Worm (Caenorhabditis elegans) whole organism, L4 larva: ENCODE data around the gene srv-13.

Experiments used
- F37D6.2 ChIP-seq: sonication (generic microtip); optimal IDR thresholded peaks from 2 replicates; lab custom pipeline; 2016; ENCODE audit warnings: mild to moderate bottlenecking, missing genetic modification characterization, missing compliant biosample characterization
- Y48G9A.11 ChIP-seq: fragments of 200-800 bp; sonication (Bioruptor generic); IDR thresholded peaks from 2 replicates; pipeline ENCODE4 v1.3.6; 2022; ENCODE audit warnings: missing genetic modification reagents, missing genetic modification characterization, missing compliant biosample characterization
- ctbp-1 ChIP-seq: fragments of 200-800 bp; sonication (Bioruptor generic); IDR thresholded peaks from 2 replicates; pipeline ENCODE4 v1.3.6; 2022; ENCODE audit warnings: missing genetic modification reagents, missing genetic modification characterization, missing compliant biosample characterization
- dmd-6 ChIP-seq: fragments of 200-800 bp; sonication (Bioruptor generic); IDR thresholded peaks from 2 replicates; pipeline ENCODE4 v1.3.6; 2022; ENCODE audit warnings: missing genetic modification reagents, missing genetic modification characterization, missing compliant biosample characterization
- fkh-10 ChIP-seq: fragments of 150-350 bp; optimal IDR thresholded peaks from 2 replicates; lab custom pipeline; 2014; ENCODE audit warnings: missing biosample characterization, missing genetic modification reagents, missing genetic modification characterization
- fos-1 ChIP-seq: fragments of 150-350 bp; optimal IDR thresholded peaks from 2 replicates; lab custom pipeline; 2014; ENCODE audit warnings: missing biosample characterization, missing genetic modification characterization
- gei-8 ChIP-seq: fragments of 200-800 bp; sonication (Bioruptor generic); optimal IDR thresholded peaks from 2 replicates; lab custom pipeline; 2018; ENCODE audit warnings: mild to moderate bottlenecking, missing genetic modification characterization, missing compliant biosample characterization
- lin-13 ChIP-seq: fragments of 150-350 bp; optimal IDR thresholded peaks from 2 replicates; lab custom pipeline; 2014; ENCODE audit warnings: missing biosample characterization, missing genetic modification reagents, missing genetic modification characterization
- mdl-1 ChIP-seq, 2 experiments: fragments of 150-350 bp in 1 of 2; sonication (generic microtip) in 1 of 2; optimal IDR thresholded peaks; 2 replicates each; lab custom pipeline; 2014 to 2017; ENCODE audit warnings: missing biosample characterization in 2 of 2, missing genetic modification characterization in 2 of 2
- nhr-102 ChIP-seq: sonication (generic microtip); optimal IDR thresholded peaks from 2 replicates; lab custom pipeline; 2016; ENCODE audit warnings: mild to moderate bottlenecking, missing genetic modification characterization, moderate library complexity, missing compliant biosample characterization
- nhr-25 ChIP-seq: sonication (generic microtip); optimal IDR thresholded peaks from 2 replicates; lab custom pipeline; 2017; ENCODE audit warnings: missing genetic modification characterization, mild to moderate bottlenecking, missing compliant biosample characterization, antibody characterized with exemption, moderate library complexity, borderline replicate concordance; ENCODE audit not compliant: insufficient read depth
- nhr-77 ChIP-seq: fragments of 150-350 bp; optimal IDR thresholded peaks from 2 replicates; lab custom pipeline; 2014; ENCODE audit warnings: missing biosample characterization, missing genetic modification characterization
- snpc-4 ChIP-seq: fragments of 150-350 bp; optimal IDR thresholded peaks from 2 replicates; lab custom pipeline; 2014; ENCODE audit warnings: missing biosample characterization, missing genetic modification characterization
- unc-130 ChIP-seq: sonication (generic microtip); optimal IDR thresholded peaks from 2 replicates; lab custom pipeline; 2016; ENCODE audit warnings: missing genetic modification reagents, missing genetic modification characterization, missing compliant biosample characterization

DNA sequence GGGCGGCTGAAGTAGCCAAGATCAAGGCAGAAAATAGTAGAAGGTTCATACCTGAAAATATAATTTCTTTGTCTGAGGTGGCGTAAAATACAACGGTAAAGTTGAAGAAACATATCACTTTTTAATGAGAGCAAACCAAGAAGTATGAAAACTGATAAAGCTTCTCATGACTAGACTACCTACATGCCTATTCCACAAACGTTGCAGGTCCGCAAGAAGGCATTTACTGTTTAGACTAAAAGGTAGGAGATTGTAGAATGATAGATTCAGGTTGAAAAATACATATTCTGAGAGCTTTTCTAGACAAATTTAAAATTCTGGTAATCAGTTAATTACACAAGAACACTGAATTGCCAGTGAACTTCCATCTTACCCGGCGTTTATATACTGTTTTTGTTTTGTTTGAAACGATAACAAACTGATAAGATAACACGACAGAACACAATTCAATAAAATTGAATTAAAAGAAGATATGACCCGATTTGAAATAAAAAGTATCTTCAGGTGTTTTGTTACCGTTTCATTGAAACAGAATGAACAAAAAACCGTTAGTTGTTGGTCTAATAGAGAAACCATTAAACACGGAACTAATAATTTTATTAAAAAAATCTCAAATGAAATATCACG is 21.2 kb downstream of the srv-13 start, which contains the start of gene acp-6:
- TF ChIP-seq F37D6.2 (no peak), unc-130 (GFP tag; lab: Kevin White, UChicago) (no peak), lin-13 (no peak), fkh-10 (GFP tag; lab: Kevin White, UChicago) (no peak), ctbp-1 (GFP tag; lab: Robert Waterston, UW) (no peak), mdl-1 (tag; optimal IDR thresholded peaks at IDR 0.05; lab: Kevin White, UChicago) (no peak), gei-8 (GFP tag; lab: Kevin White, UChicago) (no peak), nhr-77 (tag; lab: Kevin White, UChicago) (no peak), nhr-25 (tag; lab: Kevin White, UChicago) (no peak), dmd-6 (GFP tag; lab: Robert Waterston, UW) (no peak), Y48G9A.11 (GFP tag; lab: Robert Waterston, UW) (no peak), fos-1 (tag; lab: Kevin White, UChicago) (no peak), nhr-102 (no peak), snpc-4 (tag; lab: Kevin White, UChicago) (no peak)
